Fruit fly (Drosophila melanogaster) whole organism: ENCODE data around the gene Hacd1.

Experiments
- CG8478 ChIP-seq: fragments of >200 bp; optimal IDR thresholded peaks from 2 replicates; lab custom pipeline; 2018; ENCODE audit warnings: inconsistent platforms
- Dll ChIP-seq: fragments of >200 bp; optimal IDR thresholded peaks from 2 replicates; lab custom pipeline; 2017
- psq ChIP-seq: fragments of >200 bp; optimal IDR thresholded peaks from 2 replicates; lab custom pipeline; 2017

dm6 chr2L:11989210-11989609, 12.9 kb downstream of the Hacd1 start:
- TF ChIP-seq CG8478 (lab: Kevin White, UChicago) (no peak), psq (lab: Kevin White, UChicago) (no peak), Dll (no peak)
